Worm (Caenorhabditis elegans) whole organism, L4/young adult: Measurements from ENCODE around the gene F25H9.2.

Source experiments
- dao-5 ChIP-seq: sonication (generic microtip); optimal IDR thresholded peaks from 2 replicates; lab custom pipeline; 2016; ENCODE audit warnings: missing genotype, missing genetic modification characterization, moderate library complexity, missing compliant biosample characterization
- him-1 ChIP-seq: sonication (generic microtip); optimal IDR thresholded peaks from 2 replicates; lab custom pipeline; 2016; ENCODE audit warnings: missing genotype, missing genetic modification reagents, missing genetic modification characterization, missing compliant biosample characterization

- no peak for TF ChIP-seq him-1
- no peak for TF ChIP-seq dao-5 (tag; lab: Kevin White, UChicago)
These were observed 36.2 kb upstream of the F25H9.2 start for ce11 chrV:13421697-13422096.
